Fruit fly (Drosophila melanogaster): ENCODE measurements around the gene Lip1.

Lip1 gene

dm6 chr2L:10703281-10703680, 1.9 kb upstream of the Lip1 start, which contains the start of gene CG6415:
Gene CG6415 (plus strand): TSS chr2L:10703621.
- peak; percentile 92 for TF ChIP-seq noc (tag; optimal IDR thresholded peaks at IDR 0.05)

- TF ChIP-seq noc (tag; optimal IDR thresholded peaks at IDR 0.05): peak; percentile 80
Observed at dm6 chr2L:10697992-10698391, 3.4 kb downstream of the Lip1 start, which contains the start of gene CG7300. Gene CG7300 (minus strand): TSS chr2L:10698043.

dm6 chr2L:10694053-10694618, 7.2 kb downstream of the Lip1 start, which contains the start of gene CG17108:
Gene CG17108 (minus strand): TSS chr2L:10694103.
- TF ChIP-seq noc (tag; optimal IDR thresholded peaks at IDR 0.05): no peak

dm6 chr2L:10693018-10693417, 8.3 kb downstream of the Lip1 start:
- no peak for TF ChIP-seq noc (tag; optimal IDR thresholded peaks at IDR 0.05)

dm6 chr2L:10689221-10690034, 11.9 kb downstream of the Lip1 start, which contains the start of gene CG7294:
Gene CG7294 (minus strand): TSS chr2L:10689271.
- no peak for TF ChIP-seq noc (tag; optimal IDR thresholded peaks at IDR 0.05)

- no peak for TF ChIP-seq noc (tag; optimal IDR thresholded peaks at IDR 0.05)
Observed at dm6 chr2L:10688764-10689163, 12.6 kb downstream of the Lip1 start.

- no peak for TF ChIP-seq noc (tag; optimal IDR thresholded peaks at IDR 0.05)
Observed at dm6 chr2L:10687794-10688185, 13.6 kb downstream of the Lip1 start.

dm6 chr2L:10687009-10687793, 14.1 kb downstream of the Lip1 start, which contains the start of gene CG7296:
Gene CG7296 (minus strand): TSS chr2L:10687066.
- TF ChIP-seq noc (tag; optimal IDR thresholded peaks at IDR 0.05): no peak

dm6 chr2L:10685666-10686065, 15.7 kb downstream of the Lip1 start:
- no peak for TF ChIP-seq noc (tag; optimal IDR thresholded peaks at IDR 0.05)

- no peak for TF ChIP-seq noc (tag; optimal IDR thresholded peaks at IDR 0.05)
Observed at dm6 chr2L:10684309-10684708, 17.0 kb downstream of the Lip1 start, which contains the start of gene CG7299. Gene CG7299 (minus strand): TSS chr2L:10684409.

dm6 chr2L:10682912-10683311, 18.4 kb downstream of the Lip1 start:
- peak; percentile 58 for TF ChIP-seq noc (tag; optimal IDR thresholded peaks at IDR 0.05)

- TF ChIP-seq noc (tag; optimal IDR thresholded peaks at IDR 0.05): no peak
Observed at dm6 chr2L:10682197-10682596, 19.1 kb downstream of the Lip1 start.

- no peak for TF ChIP-seq noc (tag; optimal IDR thresholded peaks at IDR 0.05)
Observed at dm6 chr2L:10681602-10682001, 19.7 kb downstream of the Lip1 start, which contains the start of gene CG17107. Gene CG17107 (plus strand): TSS chr2L:10681902.

- TF ChIP-seq noc (tag; optimal IDR thresholded peaks at IDR 0.05): no peak
Observed at dm6 chr2L:10680584-10681080, 20.7 kb downstream of the Lip1 start, which contains the start of gene CG17105. Gene CG17105 (plus strand): TSS chr2L:10681030.

dm6 chr2L:10679568-10679967, 21.8 kb downstream of the Lip1 start:
- peak; percentile 10 for TF ChIP-seq noc (tag; optimal IDR thresholded peaks at IDR 0.05)

- no peak for TF ChIP-seq noc (tag; optimal IDR thresholded peaks at IDR 0.05)
Observed at dm6 chr2L:10677715-10678088, 23.6 kb downstream of the Lip1 start.
